Fruit fly (Drosophila melanogaster): ENCODE measurements around the gene Sgsf.

dm6 chr3R:12359837-12360236 lies 18.4 kb downstream of the Sgsf start, which contains the start of gene CG4115:
- TF ChIP-seq CG8478 (optimal IDR thresholded peaks at IDR 0.05) (no peak), usp (GFP tag; optimal IDR thresholded peaks at IDR 0.05) (no peak), pan (optimal IDR thresholded peaks at IDR 0.05) (no peak), psq (optimal IDR thresholded peaks at IDR 0.05) (no peak), EcR (GFP tag; optimal IDR thresholded peaks at IDR 0.05) (no peak), Dll (optimal IDR thresholded peaks at IDR 0.05) (no peak)
